Worm (Caenorhabditis elegans): ENCODE data around the gene tsp-12.

DNA sequence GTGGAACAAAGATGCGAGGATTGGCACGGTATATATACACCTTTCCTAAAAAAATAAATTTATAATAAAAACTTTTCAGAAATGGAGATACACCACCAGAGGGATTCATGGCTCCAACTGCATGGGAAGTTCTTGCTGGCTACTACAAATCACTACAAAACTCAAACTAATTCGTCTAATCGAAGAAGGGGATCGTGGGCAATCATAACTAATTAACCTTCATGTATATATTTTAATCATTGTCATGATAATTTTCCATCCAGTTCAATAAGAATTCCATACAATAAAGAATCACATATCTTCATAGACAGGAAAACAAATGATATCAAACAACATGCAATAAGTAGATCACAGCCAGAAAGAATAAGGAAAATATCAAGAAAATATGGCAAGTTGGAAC, 13.7 kb upstream of the tsp-12 start:
- TF ChIP-seq him-1 (tag; optimal IDR thresholded peaks at IDR 0.05) (no peak), dao-5 (tag; optimal IDR thresholded peaks at IDR 0.05) (no peak)
